Worm (Caenorhabditis elegans) whole organism, young adult: Measurements from ENCODE around the gene rga-5.

Experiments
- F37B4.10 ChIP-seq: fragments of 200-800 bp; sonication (Bioruptor generic); IDR thresholded peaks from 2 replicates; pipeline ENCODE4 v1.3.6; 2022; ENCODE audit warnings: missing genetic modification characterization, missing compliant biosample characterization
- F49E8.2 ChIP-seq: sonication (generic microtip); optimal IDR thresholded peaks from 3 replicates; lab custom pipeline; 2017; ENCODE audit warnings: missing genetic modification characterization, mild to moderate bottlenecking, missing compliant biosample characterization, antibody characterized with exemption, moderate library complexity; ENCODE audit not compliant: insufficient read depth
- Y79H2A.3 ChIP-seq: fragments of 200-800 bp; sonication (Bioruptor generic); conservative IDR thresholded peaks from 2 replicates; pipeline ENCODE4 v1.3.6; 2022; ENCODE audit warnings: missing genetic modification reagents, missing genetic modification characterization, missing compliant biosample characterization
- ceh-27 ChIP-seq: fragments of 200-800 bp; sonication (Bioruptor generic); optimal IDR thresholded peaks from 2 replicates; lab custom pipeline; 2018; ENCODE audit warnings: mild to moderate bottlenecking, missing genetic modification characterization, moderate library complexity, missing compliant biosample characterization
- zfh-2 ChIP-seq: fragments of 200-800 bp; sonication (Bioruptor generic); conservative IDR thresholded peaks from 2 replicates; pipeline ENCODE4 v1.3.6; 2022; ENCODE audit warnings: missing genetic modification reagents, missing genetic modification characterization, missing compliant biosample characterization

DNA sequence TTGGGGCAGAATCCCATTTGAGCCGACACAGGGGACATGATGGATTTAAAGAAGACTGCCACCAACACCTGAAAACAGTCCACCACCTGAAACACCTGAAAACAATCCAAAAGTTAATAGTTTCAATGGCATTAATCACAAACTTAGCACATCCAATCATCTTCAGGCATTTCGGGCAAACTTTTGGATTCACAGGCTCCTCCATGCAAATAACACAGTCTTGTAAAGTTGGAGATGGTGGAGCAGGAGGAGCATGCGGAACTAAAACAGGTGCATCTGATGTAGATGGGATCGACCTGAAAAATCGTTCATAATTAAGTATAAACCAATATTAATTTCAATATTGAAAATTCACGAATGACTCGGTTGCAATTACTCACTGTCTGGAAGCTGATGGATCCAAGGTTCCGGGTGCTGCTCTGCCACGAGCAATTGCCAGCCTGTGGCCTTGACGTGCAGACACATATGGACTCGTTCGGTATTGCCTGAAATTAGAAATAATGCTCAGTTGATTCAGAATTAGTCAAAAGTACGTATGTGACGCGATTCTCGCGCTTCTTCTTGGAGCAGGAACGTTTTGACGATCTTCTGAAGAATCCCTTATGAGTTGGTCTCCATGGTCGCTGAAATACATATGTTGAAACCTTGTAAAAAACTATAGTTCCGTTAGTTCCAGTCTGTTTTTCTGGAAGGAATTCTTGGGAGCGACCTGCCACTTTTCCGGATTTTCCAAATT lies 6.9 kb downstream of the rga-5 start:
- TF ChIP-seq ceh-27 (GFP tag; lab: Kevin White, UChicago) (no peak), F37B4.10 (GFP tag; lab: Robert Waterston, UW) (no peak), F49E8.2 (tag; lab: Kevin White, UChicago) (no peak), Y79H2A.3 (GFP tag; lab: Robert Waterston, UW) (no peak), zfh-2 (GFP tag; lab: Robert Waterston, UW) (no peak)
